1 fruit fly cellular context compared by ENCODE assay signal in genomic region chr2L:12365964-12366482, dm6.
TF ChIP-seq lines count a peak whose summit lies in the region.

No protein-coding gene starts in this region.

TF ChIP-seq in whole organism, embryonic, 481 proteins besides CTCF, POLR2A, EP300 and RAD21 (continued from another document and continues in another):
- TF ChIP-seq nerfin-1 (tag; optimal IDR thresholded peaks at IDR 0.05; lab: Kevin White, UChicago), result peak; percentile 7
- no peak for TF ChIP-seq Doc3 (GFP tag; IDR thresholded peaks at IDR 0.05; lab: Robert Waterston, UW; ENCODE audit: partially characterized antibody)
- TF ChIP-seq repo (GFP tag; optimal IDR thresholded peaks at IDR 0.05; lab: Kevin White, UChicago), result no peak
- no peak for TF ChIP-seq Hsf (GFP tag; optimal IDR thresholded peaks at IDR 0.05; lab: Kevin White, UChicago)
- no peak for TF ChIP-seq CG31388 (GFP tag; optimal IDR thresholded peaks at IDR 0.05; lab: Kevin White, UChicago)
- peak; percentile 23; the same call in 1 of the 2 replicates for TF ChIP-seq CG31441 (GFP tag; IDR thresholded peaks at IDR 0.05; lab: Robert Waterston, UW)
- no peak for TF ChIP-seq CG1647 (GFP tag; optimal IDR thresholded peaks at IDR 0.05; lab: Kevin White, UChicago)
- 0 out of 3 replicates have a peak, but pooled peaks have one; percentile 41 for TF ChIP-seq CG6175 (GFP tag; IDR thresholded peaks at IDR 0.05; lab: Robert Waterston, UW)
- TF ChIP-seq CG9876 (GFP tag; optimal IDR thresholded peaks at IDR 0.05; lab: Kevin White, UChicago), result no peak
- no peak for TF ChIP-seq Xbp1 (GFP tag; optimal IDR thresholded peaks at IDR 0.05; lab: Kevin White, UChicago)
- peak; percentile 40 for TF ChIP-seq CG2202 (tag; optimal IDR thresholded peaks at IDR 0.05; lab: Kevin White, UChicago)
- peak; percentile 25; the same call in 1 of the 2 replicates for TF ChIP-seq Xrp1 (GFP tag; IDR thresholded peaks at IDR 0.05; lab: Robert Waterston, UW)
- no peak for TF ChIP-seq CG14965 (GFP tag; optimal IDR thresholded peaks at IDR 0.05; lab: Kevin White, UChicago; ENCODE audit: borderline replicate concordance)
- TF ChIP-seq MTF-1 (GFP tag; optimal IDR thresholded peaks at IDR 0.05; lab: Kevin White, UChicago; ENCODE audit: borderline replicate concordance), result peak; percentile 68
- TF ChIP-seq CG15696 (tag; optimal IDR thresholded peaks at IDR 0.05; lab: Kevin White, UChicago), result no peak
- TF ChIP-seq Doc2 (GFP tag; IDR thresholded peaks at IDR 0.05; lab: Robert Waterston, UW), result no peak
- TF ChIP-seq CG15011 (GFP tag; optimal IDR thresholded peaks at IDR 0.05; lab: Kevin White, UChicago), result no peak
- no peak for TF ChIP-seq CG14050 (GFP tag; IDR thresholded peaks at IDR 0.05; lab: Robert Waterston, UW)
- peak; percentile 8 for TF ChIP-seq CG18764 (GFP tag; optimal IDR thresholded peaks at IDR 0.05; lab: Kevin White, UChicago)
- peak; percentile 49 for TF ChIP-seq CG6813 (GFP tag; optimal IDR thresholded peaks at IDR 0.05; lab: Kevin White, UChicago)
- no peak for TF ChIP-seq schlank (tag; optimal IDR thresholded peaks at IDR 0.05; lab: Kevin White, UChicago)
- TF ChIP-seq ERR (GFP tag; optimal IDR thresholded peaks at IDR 0.05; lab: Kevin White, UChicago), result peak; percentile 6
- TF ChIP-seq CG8281 (tag; optimal IDR thresholded peaks at IDR 0.05; lab: Kevin White, UChicago), result peak; percentile 27
- TF ChIP-seq Bgb (GFP tag; IDR thresholded peaks at IDR 0.05; lab: Robert Waterston, UW; ENCODE audit: partially characterized antibody), result no peak
- TF ChIP-seq fd96Cb (tag; optimal IDR thresholded peaks at IDR 0.05; lab: Kevin White, UChicago), result no peak
- peak; percentile 33 for TF ChIP-seq CG13296 (GFP tag; optimal IDR thresholded peaks at IDR 0.05; lab: Kevin White, UChicago)
- TF ChIP-seq sug (tag; optimal IDR thresholded peaks at IDR 0.05; lab: Kevin White, UChicago), result peak; percentile 84
- TF ChIP-seq MBD-R2 (GFP tag; IDR thresholded peaks at IDR 0.05; lab: Robert Waterston, UW), result no peak
- no peak for TF ChIP-seq ttk (GFP tag; IDR thresholded peaks at IDR 0.05; lab: Robert Waterston, UW)
- TF ChIP-seq prd (optimal IDR thresholded peaks at IDR 0.05; lab: Kevin White, UChicago), result no peak
- TF ChIP-seq prd (GFP tag; IDR thresholded peaks at IDR 0.05; lab: Robert Waterston, UW), result no peak; the same call in 2 of the 3 replicates
- TF ChIP-seq ase (GFP tag; IDR thresholded peaks at IDR 0.05; lab: Robert Waterston, UW), result 0 out of 3 replicates have a peak, but pooled peaks have one; percentile 20
- TF ChIP-seq CG12659 (GFP tag; optimal IDR thresholded peaks at IDR 0.05; lab: Kevin White, UChicago), result peak; percentile 9
- TF ChIP-seq Ravus (GFP tag; IDR thresholded peaks at IDR 0.05; lab: Robert Waterston, UW), result no peak
- TF ChIP-seq CG12236 (GFP tag; optimal IDR thresholded peaks at IDR 0.05; lab: Kevin White, UChicago), result no peak
- peak; percentile 4 for TF ChIP-seq CG10979 (tag; optimal IDR thresholded peaks at IDR 0.05; lab: Kevin White, UChicago)
- no peak for TF ChIP-seq jigr1 (GFP tag; IDR thresholded peaks at IDR 0.05; lab: Robert Waterston, UW)
- no peak for TF ChIP-seq inv (GFP tag; IDR thresholded peaks at IDR 0.05; lab: Robert Waterston, UW; ENCODE audit: partially characterized antibody)
- peak; percentile 71 for TF ChIP-seq Med (GFP tag; lab: Kevin White, UChicago)
- no peak for TF ChIP-seq hb (GFP tag; IDR thresholded peaks at IDR 0.05; lab: Robert Waterston, UW; ENCODE audit: partially characterized antibody)
- TF ChIP-seq BtbVII (GFP tag; optimal IDR thresholded peaks at IDR 0.05; lab: Kevin White, UChicago), result peak; percentile 55
- TF ChIP-seq CG4282 (GFP tag; optimal IDR thresholded peaks at IDR 0.05; lab: Kevin White, UChicago), result no peak
- TF ChIP-seq da (GFP tag; optimal IDR thresholded peaks at IDR 0.05; lab: Kevin White, UChicago), result no peak
- TF ChIP-seq CG32767 (GFP tag; IDR thresholded peaks at IDR 0.05; lab: Robert Waterston, UW), result peak; percentile 69
- peak; percentile 6 for TF ChIP-seq dm (GFP tag; optimal IDR thresholded peaks at IDR 0.05; lab: Kevin White, UChicago)
- TF ChIP-seq toy (GFP tag; IDR thresholded peaks at IDR 0.05; lab: Robert Waterston, UW), result no peak
- no peak for TF ChIP-seq Lhr (GFP tag; optimal IDR thresholded peaks at IDR 0.05; lab: Kevin White, UChicago)
- TF ChIP-seq CG8388 (GFP tag; optimal IDR thresholded peaks at IDR 0.05; lab: Kevin White, UChicago), result peak; percentile 13
- no peak for TF ChIP-seq h (optimal IDR thresholded peaks at IDR 0.05; lab: Kevin White, UChicago)
- TF ChIP-seq wor (GFP tag; IDR thresholded peaks at IDR 0.05; lab: Robert Waterston, UW), result no peak
- no peak for TF ChIP-seq Dp (GFP tag; optimal IDR thresholded peaks at IDR 0.05; lab: Kevin White, UChicago)
- no peak for TF ChIP-seq TFAM (GFP tag; optimal IDR thresholded peaks at IDR 0.05; lab: Kevin White, UChicago)
- TF ChIP-seq CG3065 (GFP tag; optimal IDR thresholded peaks at IDR 0.05; lab: Kevin White, UChicago), result no peak
- no peak for TF ChIP-seq slbo (GFP tag; IDR thresholded peaks at IDR 0.05; lab: Robert Waterston, UW)
- TF ChIP-seq wek (GFP tag; optimal IDR thresholded peaks at IDR 0.05; lab: Kevin White, UChicago), result peak; percentile 53
- no peak for TF ChIP-seq CG7271 (tag; optimal IDR thresholded peaks at IDR 0.05; lab: Kevin White, UChicago)
- peak; percentile 49 for TF ChIP-seq CG15514 (GFP tag; optimal IDR thresholded peaks at IDR 0.05; lab: Kevin White, UChicago)
- no peak for TF ChIP-seq D19B (GFP tag; optimal IDR thresholded peaks at IDR 0.05; lab: Kevin White, UChicago)
- TF ChIP-seq Adf1 (GFP tag; IDR thresholded peaks at IDR 0.05; lab: Robert Waterston, UW), result peak; percentile 43; the same call in 1 of the 2 replicates
- no peak for TF ChIP-seq pnt (GFP tag; optimal IDR thresholded peaks at IDR 0.05; lab: Kevin White, UChicago)
- no peak for TF ChIP-seq Hr3 (GFP tag; optimal IDR thresholded peaks at IDR 0.05; lab: Kevin White, UChicago)
- TF ChIP-seq Hr39 (optimal IDR thresholded peaks at IDR 0.05; lab: Kevin White, UChicago), result no peak
- no peak for TF ChIP-seq CG17328 (GFP tag; IDR thresholded peaks at IDR 0.05; lab: Robert Waterston, UW)
- TF ChIP-seq CG11247 (GFP tag; IDR thresholded peaks at IDR 0.05; lab: Robert Waterston, UW), result no peak
- TF ChIP-seq Sin3A (optimal IDR thresholded peaks at IDR 0.05; lab: Kevin White, UChicago), result no peak
- no peak for TF ChIP-seq CG32772 (GFP tag; IDR thresholded peaks at IDR 0.05; lab: Robert Waterston, UW)
- TF ChIP-seq CG34224 (GFP tag; IDR thresholded peaks at IDR 0.05; lab: Robert Waterston, UW; ENCODE audit: partially characterized antibody), result no peak
- no peak for TF ChIP-seq Stat92E (GFP tag; optimal IDR thresholded peaks at IDR 0.05; lab: Kevin White, UChicago)
- no peak for TF ChIP-seq NC2β (GFP tag; optimal IDR thresholded peaks at IDR 0.05; lab: Kevin White, UChicago)
- TF ChIP-seq pb (GFP tag; optimal IDR thresholded peaks at IDR 0.05; lab: Kevin White, UChicago), result peak; percentile 69
- no peak for TF ChIP-seq CG1792 (GFP tag; optimal IDR thresholded peaks at IDR 0.05; lab: Kevin White, UChicago)
- TF ChIP-seq ab (GFP tag; optimal IDR thresholded peaks at IDR 0.05; lab: Kevin White, UChicago), result no peak
- TF ChIP-seq CG1024 (GFP tag; IDR thresholded peaks at IDR 0.05; lab: Robert Waterston, UW), result no peak
- TF ChIP-seq BEAF-32 (GFP tag; optimal IDR thresholded peaks at IDR 0.05; lab: Kevin White, UChicago), result no peak
- no peak for TF ChIP-seq CG15073 (GFP tag; optimal IDR thresholded peaks at IDR 0.05; lab: Kevin White, UChicago)
- peak; percentile 68 for TF ChIP-seq abd-A (tag; optimal IDR thresholded peaks at IDR 0.05; lab: Kevin White, UChicago)
- no peak for TF ChIP-seq HLH54F (GFP tag; optimal IDR thresholded peaks at IDR 0.05; lab: Kevin White, UChicago)
- TF ChIP-seq CG10565 (GFP tag; optimal IDR thresholded peaks at IDR 0.05; lab: Kevin White, UChicago), result no peak
- TF ChIP-seq fu2 (GFP tag; optimal IDR thresholded peaks at IDR 0.05; lab: Kevin White, UChicago), result no peak
- TF ChIP-seq seq (GFP tag; IDR thresholded peaks at IDR 0.05; lab: Robert Waterston, UW), result no peak
- peak; percentile 27 for TF ChIP-seq CG17912 (GFP tag; optimal IDR thresholded peaks at IDR 0.05; lab: Kevin White, UChicago)
- peak; percentile 64 for TF ChIP-seq grn (GFP tag; optimal IDR thresholded peaks at IDR 0.05; lab: Kevin White, UChicago)
- TF ChIP-seq ci (GFP tag; IDR thresholded peaks at IDR 0.05; lab: Robert Waterston, UW), result peak; percentile 42; the same call in 1 of the 3 replicates
- no peak for TF ChIP-seq Ets65A (GFP tag; lab: Kevin White, UChicago)
- TF ChIP-seq CG11723 (GFP tag; optimal IDR thresholded peaks at IDR 0.05; lab: Kevin White, UChicago), result peak; percentile 58
- TF ChIP-seq Opbp (GFP tag; IDR thresholded peaks at IDR 0.05; lab: Robert Waterston, UW; ENCODE audit: partially characterized antibody), result no peak
- no peak for TF ChIP-seq lilli (GFP tag; optimal IDR thresholded peaks at IDR 0.05; lab: Kevin White, UChicago)
- no peak for TF ChIP-seq CG7745 (tag; optimal IDR thresholded peaks at IDR 0.05; lab: Kevin White, UChicago)
- peak; percentile 13 for TF ChIP-seq CG10209 (GFP tag; optimal IDR thresholded peaks at IDR 0.05; lab: Kevin White, UChicago)
- TF ChIP-seq CG34376 (GFP tag; optimal IDR thresholded peaks at IDR 0.05; lab: Kevin White, UChicago), result peak; percentile 40
- TF ChIP-seq CG6272 (GFP tag; IDR thresholded peaks at IDR 0.05; lab: Robert Waterston, UW), result no peak
- no peak; the same call in 2 of the 3 replicates for TF ChIP-seq B-H1 (GFP tag; IDR thresholded peaks at IDR 0.05; lab: Robert Waterston, UW)
- TF ChIP-seq CG7928 (GFP tag; optimal IDR thresholded peaks at IDR 0.05; lab: Kevin White, UChicago), result no peak
- no peak for TF ChIP-seq CG1529 (GFP tag; optimal IDR thresholded peaks at IDR 0.05; lab: Kevin White, UChicago)
- no peak for TF ChIP-seq Neu2 (GFP tag; optimal IDR thresholded peaks at IDR 0.05; lab: Kevin White, UChicago; ENCODE audit: borderline replicate concordance)
- no peak for TF ChIP-seq mld (GFP tag; IDR thresholded peaks at IDR 0.05; lab: Robert Waterston, UW; ENCODE audit: partially characterized antibody)
- peak; percentile 7 for TF ChIP-seq CG18262 (tag; optimal IDR thresholded peaks at IDR 0.05; lab: Kevin White, UChicago)
- peak; percentile 57 for TF ChIP-seq CG15601 (tag; optimal IDR thresholded peaks at IDR 0.05; lab: Kevin White, UChicago)
- peak; percentile 19 for TF ChIP-seq CG2116 (GFP tag; optimal IDR thresholded peaks at IDR 0.05; lab: Kevin White, UChicago)
- TF ChIP-seq CG9797 (GFP tag; optimal IDR thresholded peaks at IDR 0.05; lab: Kevin White, UChicago), result no peak
- TF ChIP-seq bcd (GFP tag; optimal IDR thresholded peaks at IDR 0.05; lab: Kevin White, UChicago), result no peak
- TF ChIP-seq CG4820 (GFP tag; optimal IDR thresholded peaks at IDR 0.05; lab: Kevin White, UChicago), result no peak
- no peak for TF ChIP-seq Abd-B (GFP tag; optimal IDR thresholded peaks at IDR 0.05; lab: Kevin White, UChicago)
- TF ChIP-seq ftz-f1 (GFP tag; optimal IDR thresholded peaks at IDR 0.05; lab: Kevin White, UChicago), result no peak
- 0 out of 2 replicates have a peak, but pooled peaks have one; percentile 38 for TF ChIP-seq sim (GFP tag; IDR thresholded peaks at IDR 0.05; lab: Robert Waterston, UW)
- no peak for TF ChIP-seq p53 (GFP tag; optimal IDR thresholded peaks at IDR 0.05; lab: Kevin White, UChicago)
- no peak for TF ChIP-seq CG18476 (GFP tag; optimal IDR thresholded peaks at IDR 0.05; lab: Kevin White, UChicago)
- peak; percentile 11 for TF ChIP-seq Sox100B (GFP tag; optimal IDR thresholded peaks at IDR 0.05; lab: Kevin White, UChicago)
- no peak for TF ChIP-seq CG8924 (tag; optimal IDR thresholded peaks at IDR 0.05; lab: Kevin White, UChicago)
- peak; percentile 35 for TF ChIP-seq dmrt99B (tag; optimal IDR thresholded peaks at IDR 0.05; lab: Kevin White, UChicago)
- TF ChIP-seq CG6854 (GFP tag; optimal IDR thresholded peaks at IDR 0.05; lab: Kevin White, UChicago), result peak; percentile 21
- no peak for TF ChIP-seq pum (GFP tag; optimal IDR thresholded peaks at IDR 0.05; lab: Kevin White, UChicago)
- no peak for TF ChIP-seq CG6689 (GFP tag; IDR thresholded peaks at IDR 0.05; lab: Robert Waterston, UW)
- TF ChIP-seq jumu (GFP tag; optimal IDR thresholded peaks at IDR 0.05; lab: Kevin White, UChicago), result no peak
- no peak for TF ChIP-seq knrl (GFP tag; IDR thresholded peaks at IDR 0.05; lab: Robert Waterston, UW; ENCODE audit: partially characterized antibody)
- no peak for TF ChIP-seq chn (GFP tag; optimal IDR thresholded peaks at IDR 0.05; lab: Kevin White, UChicago)
- no peak for TF ChIP-seq ham (GFP tag; IDR thresholded peaks at IDR 0.05; lab: Robert Waterston, UW)
- peak; percentile 42 for TF ChIP-seq CG31365 (tag; optimal IDR thresholded peaks at IDR 0.05; lab: Kevin White, UChicago)
- TF ChIP-seq Dek (tag; optimal IDR thresholded peaks at IDR 0.05; lab: Kevin White, UChicago), result no peak
- TF ChIP-seq Nf-YA (GFP tag; IDR thresholded peaks at IDR 0.05; lab: Robert Waterston, UW), result no peak; the same call in 1 of the 2 replicates
- TF ChIP-seq CG4707 (GFP tag; optimal IDR thresholded peaks at IDR 0.05; lab: Kevin White, UChicago), result peak; percentile 23
- TF ChIP-seq Sry-δ (GFP tag; optimal IDR thresholded peaks at IDR 0.05; lab: Kevin White, UChicago), result no peak
- TF ChIP-seq ap (GFP tag; IDR thresholded peaks at IDR 0.05; lab: Robert Waterston, UW), result no peak
- TF ChIP-seq org-1 (GFP tag; optimal IDR thresholded peaks at IDR 0.05; lab: Kevin White, UChicago), result peak; percentile 44
- no peak for TF ChIP-seq Aef1 (GFP tag; IDR thresholded peaks at IDR 0.05; lab: Robert Waterston, UW)
- no peak for TF ChIP-seq Camta (GFP tag; optimal IDR thresholded peaks at IDR 0.05; lab: Kevin White, UChicago)
- no peak for TF ChIP-seq maf-S (GFP tag; optimal IDR thresholded peaks at IDR 0.05; lab: Kevin White, UChicago)
- TF ChIP-seq Jarid2 (GFP tag; optimal IDR thresholded peaks at IDR 0.05; lab: Kevin White, UChicago), result peak; percentile 80
- TF ChIP-seq tio (GFP tag; optimal IDR thresholded peaks at IDR 0.05; lab: Kevin White, UChicago), result no peak
- TF ChIP-seq CG11695 (GFP tag; IDR thresholded peaks at IDR 0.05; lab: Robert Waterston, UW), result no peak
- peak; percentile 48 for TF ChIP-seq sd (tag; optimal IDR thresholded peaks at IDR 0.05; lab: Kevin White, UChicago)
- TF ChIP-seq br (optimal IDR thresholded peaks at IDR 0.05; lab: Kevin White, UChicago), result no peak
- TF ChIP-seq CG30020 (tag; optimal IDR thresholded peaks at IDR 0.05; lab: Kevin White, UChicago), result no peak
- TF ChIP-seq CG14860 (GFP tag; IDR thresholded peaks at IDR 0.05; lab: Robert Waterston, UW; ENCODE audit: partially characterized antibody), result no peak
- TF ChIP-seq CG6765 (GFP tag; optimal IDR thresholded peaks at IDR 0.05; lab: Kevin White, UChicago), result peak; percentile 52
